Fruit fly (Drosophila melanogaster) whole organism, pupa: ENCODE data around the gene CG32152.
A peak's percentile ranks its signal among the peaks of the same experiment; 100 is the strongest.

Experiments
- CG10348 ChIP-seq: fragments of 200-800 bp; sonication (Bioruptor generic); IDR thresholded peaks from 2 replicates; pipeline ENCODE4 v1.3.6; 2022; ENCODE audit warnings: missing biosample characterization, missing genetic modification characterization
- CG12605 ChIP-seq: fragments of 200-800 bp; sonication (Bioruptor generic); IDR thresholded peaks from 2 replicates; pipeline ENCODE4 v1.3.6; 2022; ENCODE audit warnings: missing biosample characterization, missing genetic modification characterization
- CG13204 ChIP-seq: fragments of 200-800 bp; sonication (Bioruptor generic); optimal IDR thresholded peaks from 2 replicates; lab custom pipeline; 2018; ENCODE audit warnings: missing biosample characterization, mild to moderate bottlenecking, missing genetic modification characterization, moderate library complexity
- CG14655 ChIP-seq: fragments of 200-800 bp; sonication (Bioruptor generic); optimal IDR thresholded peaks from 3 replicates; lab custom pipeline; 2017; ENCODE audit warnings: mild to moderate bottlenecking, missing biosample characterization, missing genetic modification reagents, missing genetic modification characterization
- CG15710 ChIP-seq: fragments of 200-800 bp; sonication (Bioruptor generic); optimal IDR thresholded peaks from 2 replicates; lab custom pipeline; 2018; ENCODE audit warnings: missing biosample characterization, mild to moderate bottlenecking, missing genetic modification characterization, moderate library complexity
- CG17806 ChIP-seq: fragments of 200-800 bp; sonication (Bioruptor generic); optimal IDR thresholded peaks from 2 replicates; lab custom pipeline; 2018; ENCODE audit warnings: missing biosample characterization, mild to moderate bottlenecking, missing genetic modification characterization, moderate library complexity
- CG32121 ChIP-seq: fragments of 200-800 bp; sonication (Bioruptor generic); IDR thresholded peaks from 2 replicates; pipeline ENCODE4 v1.3.6; 2022; ENCODE audit warnings: missing biosample characterization, missing genetic modification characterization
- CG34367 ChIP-seq: fragments of 200-800 bp; sonication (Bioruptor generic); optimal IDR thresholded peaks from 2 replicates; lab custom pipeline; 2018; ENCODE audit warnings: missing biosample characterization, mild to moderate bottlenecking, missing genetic modification characterization
- CG4496 ChIP-seq: fragments of 200-800 bp; sonication (Bioruptor generic); IDR thresholded peaks from 3 replicates; pipeline ENCODE4 v1.3.6; 2022; ENCODE audit warnings: missing biosample characterization, missing genetic modification characterization
- CG8159 ChIP-seq: fragments of 200-800 bp; sonication (Bioruptor generic); optimal IDR thresholded peaks from 3 replicates; lab custom pipeline; 2018; ENCODE audit warnings: missing biosample characterization, mild to moderate bottlenecking, missing genetic modification characterization, moderate library complexity
- CG8301 ChIP-seq: fragments of 200-800 bp; sonication (Bioruptor generic); optimal IDR thresholded peaks from 2 replicates; lab custom pipeline; 2018; ENCODE audit warnings: missing biosample characterization, mild to moderate bottlenecking, missing genetic modification characterization
- CG9948 ChIP-seq: fragments of 200-800 bp; sonication (Bioruptor generic); optimal IDR thresholded peaks from 2 replicates; lab custom pipeline; 2018; ENCODE audit warnings: missing biosample characterization, mild to moderate bottlenecking, missing genetic modification characterization, moderate library complexity
- D1 ChIP-seq: fragments of 200-800 bp; sonication (Bioruptor generic); optimal IDR thresholded peaks from 2 replicates; lab custom pipeline; 2018; ENCODE audit warnings: missing biosample characterization, mild to moderate bottlenecking, missing genetic modification characterization, moderate library complexity
- EcR ChIP-seq: fragments of 200-800 bp; sonication (Bioruptor generic); optimal IDR thresholded peaks from 3 replicates; lab custom pipeline; 2019; ENCODE audit warnings: missing biosample characterization, missing genetic modification characterization, mild to moderate bottlenecking, moderate library complexity, missing genetic modification reagents
- Ets98B ChIP-seq: fragments of 200-800 bp; sonication (Bioruptor generic); IDR thresholded peaks from 2 replicates; pipeline ENCODE4 v1.3.6; 2022; ENCODE audit warnings: missing biosample characterization, missing genetic modification characterization
- Pif1A ChIP-seq: fragments of 200-800 bp; sonication (Bioruptor generic); optimal IDR thresholded peaks from 3 replicates; lab custom pipeline; 2016; ENCODE audit warnings: missing biosample characterization, missing genetic modification characterization
- Pif1B ChIP-seq: fragments of 200-800 bp; sonication (Bioruptor generic); optimal IDR thresholded peaks from 3 replicates; lab custom pipeline; 2016; ENCODE audit warnings: missing biosample characterization, missing genetic modification characterization
- Snoo ChIP-seq: fragments of 200-800 bp; sonication (Bioruptor generic); optimal IDR thresholded peaks from 3 replicates; lab custom pipeline; 2017; ENCODE audit warnings: missing biosample characterization, mild to moderate bottlenecking, missing genetic modification characterization, inconsistent platforms
- fd96Ca ChIP-seq: fragments of 200-800 bp; sonication (Bioruptor generic); IDR thresholded peaks from 3 replicates; pipeline ENCODE4 v1.3.6; 2022; ENCODE audit warnings: missing biosample characterization, missing genetic modification characterization
- gl ChIP-seq: fragments of 200-800 bp; sonication (Bioruptor generic); optimal IDR thresholded peaks from 2 replicates; lab custom pipeline; 2018; ENCODE audit warnings: missing biosample characterization, mild to moderate bottlenecking, missing genetic modification characterization
- rn ChIP-seq: fragments of 200-800 bp; sonication (Bioruptor generic); IDR thresholded peaks from 2 replicates; pipeline ENCODE4 v1.3.6; 2022; ENCODE audit warnings: missing biosample characterization, missing genetic modification characterization

Gene CG32152

dm6 chr3L:16121791-16122190 lies 22.0 kb downstream of the CG32152 start, which contains the start of gene Strump:
Strump (plus strand) TSS chr3L:16122002.
- no peak for TF ChIP-seq D1 (tag; lab: Kevin White, UChicago)

- TF ChIP-seq Pif1B (GFP tag; lab: Kevin White, UChicago) (peak; percentile 88), CG4496 (GFP tag; lab: Robert Waterston, UW) (peak; percentile 93), fd96Ca (peak; percentile 90), CG13204 (GFP tag; lab: Kevin White, UChicago) (no peak), CG10348 (GFP tag; lab: Robert Waterston, UW) (no peak), Snoo (tag; lab: Kevin White, UChicago) (peak; percentile 82), D1 (tag; lab: Kevin White, UChicago) (no peak), CG32121 (GFP tag; lab: Robert Waterston, UW) (peak; percentile 85), rn (GFP tag; lab: Robert Waterston, UW) (peak; percentile 52), CG34367 (tag; lab: Kevin White, UChicago) (peak; percentile 70), CG8301 (tag; lab: Kevin White, UChicago) (peak; percentile 79), EcR (peak; percentile 38), CG9948 (tag; lab: Kevin White, UChicago) (peak; percentile 66), Pif1A (GFP tag; lab: Kevin White, UChicago) (no peak), CG17806 (tag; lab: Kevin White, UChicago) (peak; percentile 70), CG15710 (peak; percentile 76), CG12605 (GFP tag; lab: Robert Waterston, UW) (0 out of 2 replicates have a peak, but pooled peaks have one; percentile 5), CG14655 (GFP tag; lab: Kevin White, UChicago) (no peak), gl (no peak), Ets98B (GFP tag; lab: Robert Waterston, UW) (peak; percentile 90), CG8159 (no peak)
Measured at dm6 chr3L:16113607-16114337, 30.1 kb downstream of the CG32152 start.

dm6 chr3L:16113003-16113606 lies 30.7 kb downstream of the CG32152 start, which contains the start of gene Taf4:
Taf4 (plus strand) TSS chr3L:16113212.
- TF ChIP-seq CG12605 (GFP tag; lab: Robert Waterston, UW) (peak; percentile 59; the same call in 1 of the 2 replicates), Snoo (tag; lab: Kevin White, UChicago) (no peak)

dm6 chr3L:16112069-16112820 lies 31.6 kb downstream of the CG32152 start, which contains the start of gene Zn72D:
Zn72D (minus strand) TSS chr3L:16112626.
- TF ChIP-seq Pif1B (GFP tag; lab: Kevin White, UChicago) (no peak), CG15710 (no peak), Snoo (tag; lab: Kevin White, UChicago) (peak; percentile 5), rn (GFP tag; lab: Robert Waterston, UW) (no peak), CG32121 (GFP tag; lab: Robert Waterston, UW) (no peak), fd96Ca (no peak), gl (no peak)

dm6 chr3L:16105528-16105927 lies 38.3 kb downstream of the CG32152 start, which contains the start of the genes IntS9 and CG43295:
IntS9 (minus strand) TSS chr3L:16105627.
CG43295 (plus strand) TSS chr3L:16105852.
- TF ChIP-seq CG12605 (GFP tag; lab: Robert Waterston, UW) = peak; percentile 72
- peak; percentile 81 for TF ChIP-seq CG15710
- TF ChIP-seq CG8159 = no peak
- no peak for TF ChIP-seq Pif1A (GFP tag; lab: Kevin White, UChicago)
- TF ChIP-seq Ets98B (GFP tag; lab: Robert Waterston, UW) = peak; percentile 84
- TF ChIP-seq CG8301 (tag; lab: Kevin White, UChicago) = no peak
- no peak for TF ChIP-seq D1 (tag; lab: Kevin White, UChicago)
- peak; percentile 91 for TF ChIP-seq fd96Ca
- TF ChIP-seq Pif1B (GFP tag; lab: Kevin White, UChicago) = no peak
- TF ChIP-seq EcR = no peak
- TF ChIP-seq CG4496 (GFP tag; lab: Robert Waterston, UW) = peak; percentile 88
- TF ChIP-seq gl = peak; percentile 71
- TF ChIP-seq CG17806 (tag; lab: Kevin White, UChicago) = peak; percentile 83
- peak; percentile 61; the same call in 1 of the 2 replicates for TF ChIP-seq rn (GFP tag; lab: Robert Waterston, UW)
- no peak for TF ChIP-seq CG10348 (GFP tag; lab: Robert Waterston, UW)
- TF ChIP-seq CG32121 (GFP tag; lab: Robert Waterston, UW) = peak; percentile 74
- no peak for TF ChIP-seq CG13204 (GFP tag; lab: Kevin White, UChicago)
- peak; percentile 67 for TF ChIP-seq CG9948 (tag; lab: Kevin White, UChicago)
- TF ChIP-seq CG14655 (GFP tag; lab: Kevin White, UChicago) = no peak
- peak; percentile 73 for TF ChIP-seq CG34367 (tag; lab: Kevin White, UChicago)
- TF ChIP-seq Snoo (tag; lab: Kevin White, UChicago) = peak; percentile 77
